Worm (Caenorhabditis elegans): ENCODE measurements around the gene ubh-1.
A peak's percentile ranks its signal among the peaks of the same experiment; 100 is the strongest.

Gene ubh-1

DNA sequence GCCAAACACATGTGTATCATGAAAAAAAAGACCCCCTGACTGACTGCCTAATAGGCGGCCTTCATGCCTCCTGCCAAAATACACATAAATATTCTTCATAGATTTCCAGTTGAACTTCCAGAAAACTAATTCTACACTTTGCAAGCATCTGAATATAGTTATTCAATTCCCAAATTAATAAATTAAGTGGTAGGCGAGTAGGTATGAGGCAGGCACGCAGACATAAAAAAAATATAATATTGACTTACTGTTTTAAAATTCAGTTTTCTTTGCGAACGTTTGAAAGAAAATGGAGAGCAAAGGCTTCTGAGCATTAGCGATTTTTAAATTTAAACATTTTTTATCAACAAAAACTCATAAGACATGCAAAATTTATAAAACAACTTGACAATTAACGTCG, 23.3 kb downstream of the ubh-1 start:
- TF ChIP-seq hlh-4 (tag; optimal IDR thresholded peaks at IDR 0.05) = no peak
- peak; percentile 46 for TF ChIP-seq elt-2 (tag; optimal IDR thresholded peaks at IDR 0.05)
- TF ChIP-seq nhr-76 (tag; optimal IDR thresholded peaks at IDR 0.05) = no peak
- no peak for TF ChIP-seq nhr-28 (tag; optimal IDR thresholded peaks at IDR 0.05)

DNA sequence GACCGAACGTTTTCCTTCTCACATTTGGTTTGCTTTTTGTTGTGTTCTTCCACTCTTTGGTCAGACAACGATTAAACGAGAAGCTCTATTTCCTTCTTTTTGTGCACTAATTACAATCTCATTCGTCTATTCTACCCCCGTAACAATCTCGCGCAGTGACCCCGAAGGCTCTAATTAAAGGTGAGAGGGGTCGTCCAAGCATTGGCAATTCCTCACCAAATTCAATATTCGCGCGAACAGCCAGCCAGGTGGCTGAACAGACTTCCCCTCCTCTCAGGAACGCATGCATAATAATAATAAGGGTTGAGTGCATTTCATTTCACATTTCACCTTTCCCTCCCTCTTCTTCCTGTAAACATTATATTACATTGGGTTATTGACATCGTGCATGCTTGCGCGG, 26.1 kb downstream of the ubh-1 start:
- TF ChIP-seq F16B12.6 (tag; optimal IDR thresholded peaks at IDR 0.05) (no peak), tlp-1 (tag; optimal IDR thresholded peaks at IDR 0.05) (no peak), ceh-63 (GFP tag; optimal IDR thresholded peaks at IDR 0.05) (no peak), xbp-1 (tag; optimal IDR thresholded peaks at IDR 0.05) (no peak), ceh-88 (GFP tag; IDR thresholded peaks at IDR 0.05) (no peak), mef-2 (tag; optimal IDR thresholded peaks at IDR 0.05) (no peak), C34B4.2 (tag; optimal IDR thresholded peaks at IDR 0.05) (no peak)

- TF ChIP-seq blmp-1 (tag; optimal IDR thresholded peaks at IDR 0.05) (peak; percentile 13), dpl-1 (GFP tag; optimal IDR thresholded peaks at IDR 0.05) (peak in 1 of 3 experiments; percentile 14), efl-1 (optimal IDR thresholded peaks at IDR 0.05) (peak in 1 of 2 experiments; percentile 0), efl-1 (GFP tag; optimal IDR thresholded peaks at IDR 0.05 in 1 of 2) (peak; percentile 23 to 83), egl-27 (tag; optimal IDR thresholded peaks at IDR 0.05) (no peak)
These were observed 35.2 kb downstream of the ubh-1 start for ce11 chrV:6476026-6476425.

DNA sequence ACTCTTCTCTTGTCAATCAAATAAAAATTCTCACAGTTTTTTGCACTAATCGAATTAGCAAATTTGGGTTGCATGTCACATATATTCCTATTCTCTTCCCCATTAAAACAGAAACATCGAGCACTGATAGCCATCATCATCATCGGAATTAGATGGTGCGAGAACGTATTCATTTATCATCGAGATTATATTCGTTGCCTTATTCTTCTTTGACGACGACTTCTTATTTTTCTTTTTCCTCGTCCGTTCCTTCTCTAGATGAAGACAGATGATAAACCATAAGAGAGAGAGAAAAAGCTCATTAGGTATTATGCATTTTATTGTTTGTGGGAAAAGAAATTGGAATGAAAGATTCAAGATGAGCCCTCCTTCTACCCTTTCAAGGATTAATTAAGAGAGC, 40.0 kb downstream of the ubh-1 start:
- TF ChIP-seq zip-4 (GFP tag; optimal IDR thresholded peaks at IDR 0.05) = no peak
- no peak for TF ChIP-seq tlp-1 (tag; optimal IDR thresholded peaks at IDR 0.05)
- TF ChIP-seq unc-30 (tag; optimal IDR thresholded peaks at IDR 0.05) = no peak
- no peak for TF ChIP-seq dsc-1 (tag; optimal IDR thresholded peaks at IDR 0.05)
- no peak for TF ChIP-seq hlh-4 (tag; optimal IDR thresholded peaks at IDR 0.05)
- TF ChIP-seq nhr-20 (tag; optimal IDR thresholded peaks at IDR 0.05) = no peak
- TF ChIP-seq ztf-11 (tag; optimal IDR thresholded peaks at IDR 0.05) = no peak
- TF ChIP-seq mab-9 (GFP tag; IDR thresholded peaks at IDR 0.05) = no peak

ce11 chrV:6467676-6468075, 43.5 kb downstream of the ubh-1 start:
- TF ChIP-seq nhr-28 (tag; optimal IDR thresholded peaks at IDR 0.05) (no peak), pax-3 (tag; optimal IDR thresholded peaks at IDR 0.05) (no peak), lin-39 (tag; optimal IDR thresholded peaks at IDR 0.05) (peak; percentile 26), C16A3.4 (tag; optimal IDR thresholded peaks at IDR 0.05) (no peak), nhr-76 (tag; optimal IDR thresholded peaks at IDR 0.05) (no peak), sox-4 (tag; optimal IDR thresholded peaks at IDR 0.05) (no peak), fkh-10 (GFP tag; optimal IDR thresholded peaks at IDR 0.05) (no peak), ceh-63 (GFP tag; optimal IDR thresholded peaks at IDR 0.05) (no peak), dsc-1 (tag; optimal IDR thresholded peaks at IDR 0.05) (no peak), unc-86 (tag; optimal IDR thresholded peaks at IDR 0.05) (no peak), alr-1 (tag; optimal IDR thresholded peaks at IDR 0.05; ENCODE audit: borderline replicate concordance) (no peak), lsy-2 (tag; optimal IDR thresholded peaks at IDR 0.05) (peak in 1 of 2 experiments; percentile 12), ceh-8 (GFP tag; optimal IDR thresholded peaks at IDR 0.05) (no peak), unc-30 (tag; optimal IDR thresholded peaks at IDR 0.05) (no peak), nhr-90 (tag; optimal IDR thresholded peaks at IDR 0.05; ENCODE audit: poor library complexity) (no peak), snpc-4 (tag; optimal IDR thresholded peaks at IDR 0.05) (no peak), nhr-77 (tag; optimal IDR thresholded peaks at IDR 0.05) (no peak), hpl-2 (GFP tag; optimal IDR thresholded peaks at IDR 0.05) (no peak), Y116A8C.19 (tag; optimal IDR thresholded peaks at IDR 0.05; ENCODE audit: borderline replicate concordance) (no peak), fkh-4 (tag; optimal IDR thresholded peaks at IDR 0.05; ENCODE audit: borderline replicate concordance) (no peak), grh-1 (GFP tag; IDR thresholded peaks at IDR 0.05) (no peak), skn-1 (tag; optimal IDR thresholded peaks at IDR 0.05) (no peak), ztf-11 (tag; optimal IDR thresholded peaks at IDR 0.05) (no peak), fkh-8 (tag; optimal IDR thresholded peaks at IDR 0.05) (no peak), ztf-4 (tag; optimal IDR thresholded peaks at IDR 0.05) (no peak), nhr-47 (tag; optimal IDR thresholded peaks at IDR 0.05) (no peak), swsn-7 (tag; optimal IDR thresholded peaks at IDR 0.05) (no peak), tlp-1 (tag; optimal IDR thresholded peaks at IDR 0.05) (no peak), isw-1 (GFP tag; IDR thresholded peaks at IDR 0.05) (no peak), ceh-82 (tag; optimal IDR thresholded peaks at IDR 0.05) (no peak), sup-37 (GFP tag; optimal IDR thresholded peaks at IDR 0.05) (no peak)

Data from whole organism, L1 larva.